Worm (Caenorhabditis elegans) whole organism, L4/young adult: ENCODE data around the gene bbs-8.

Source experiments
- W03F9.2 ChIP-seq: fragments of 150-350 bp; optimal IDR thresholded peaks from 2 replicates; lab custom pipeline; 2014; ENCODE audit warnings: missing biosample characterization, missing genetic modification characterization
- dao-5 ChIP-seq: sonication (generic microtip); optimal IDR thresholded peaks from 2 replicates; lab custom pipeline; 2016; ENCODE audit warnings: missing genotype, missing genetic modification characterization, moderate library complexity, missing compliant biosample characterization
- him-1 ChIP-seq: sonication (generic microtip); optimal IDR thresholded peaks from 2 replicates; lab custom pipeline; 2016; ENCODE audit warnings: missing genotype, missing genetic modification reagents, missing genetic modification characterization, missing compliant biosample characterization

DNA sequence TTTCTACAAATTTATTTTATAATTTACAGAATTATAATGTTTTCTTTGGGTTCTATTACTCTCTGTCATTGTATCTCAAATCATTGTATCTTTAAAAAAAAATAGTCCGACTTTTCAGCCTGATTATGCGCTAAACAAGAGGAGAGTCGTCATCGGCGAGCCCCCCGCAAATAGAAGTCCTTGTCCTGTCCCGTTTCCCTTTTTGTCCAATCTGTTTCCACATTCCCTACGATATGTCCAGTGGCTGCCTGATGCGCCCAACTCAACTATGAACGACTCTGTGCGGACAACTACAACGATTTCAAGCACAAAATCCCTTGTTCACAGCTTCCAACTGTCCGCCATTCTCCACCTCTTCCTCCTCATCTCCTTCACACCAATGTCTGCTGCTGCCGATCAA, 6.9 kb downstream of the bbs-8 start, which contains the start of gene dbl-1:
- TF ChIP-seq W03F9.2 (tag; lab: Kevin White, UChicago) (no peak), dao-5 (tag; lab: Kevin White, UChicago) (no peak), him-1 (tag; lab: Kevin White, UChicago) (no peak)
